Worm (Caenorhabditis elegans): ENCODE data around the gene tsp-6.

The tsp-6 gene

ce11 chrX:2809611-2810010 lies 10.6 kb upstream of the tsp-6 start, which contains the start of gene C14A11.9 (continued):
- TF ChIP-seq ceh-48 (tag; optimal IDR thresholded peaks at IDR 0.05) (peak; percentile 69), hlh-30 (tag; optimal IDR thresholded peaks at IDR 0.05; ENCODE audit: insufficient read depth) (peak; percentile 31), fkh-6 (tag; optimal IDR thresholded peaks at IDR 0.05) (peak; percentile 65), rnt-1 (tag; optimal IDR thresholded peaks at IDR 0.05) (peak; percentile 73), ttx-3 (tag; optimal IDR thresholded peaks at IDR 0.05) (peak; percentile 52), unc-86 (tag; optimal IDR thresholded peaks at IDR 0.05) (peak; percentile 63), ceh-14 (tag; optimal IDR thresholded peaks at IDR 0.05) (peak; percentile 75), ahr-1 (tag; optimal IDR thresholded peaks at IDR 0.05) (peak; percentile 35), nhr-11 (tag; optimal IDR thresholded peaks at IDR 0.05) (no peak), nfya-1 (tag; optimal IDR thresholded peaks at IDR 0.05) (peak; percentile 78), pqm-1 (tag; optimal IDR thresholded peaks at IDR 0.05) (peak; percentile 32), odd-2 (tag; optimal IDR thresholded peaks at IDR 0.05) (no peak), fax-1 (tag; optimal IDR thresholded peaks at IDR 0.05) (peak; percentile 19), ceh-6 (GFP tag; optimal IDR thresholded peaks at IDR 0.05) (peak; percentile 42), syd-9 (tag; optimal IDR thresholded peaks at IDR 0.05) (peak; percentile 62), ceh-19 (GFP tag; optimal IDR thresholded peaks at IDR 0.05) (peak; percentile 59), hlh-15 (tag; optimal IDR thresholded peaks at IDR 0.05) (peak; percentile 55), gmeb-2 (tag; optimal IDR thresholded peaks at IDR 0.05) (peak; percentile 39), eyg-1 (tag; optimal IDR thresholded peaks at IDR 0.05) (no peak), lin-11 (tag; optimal IDR thresholded peaks at IDR 0.05) (peak; percentile 58), ztf-16 (tag; optimal IDR thresholded peaks at IDR 0.05) (peak; percentile 24), T23F11.4 (GFP tag; optimal IDR thresholded peaks at IDR 0.05) (no peak), K09A11.1 (tag; optimal IDR thresholded peaks at IDR 0.05; ENCODE audit: insufficient read depth) (no peak), ets-4 (tag; optimal IDR thresholded peaks at IDR 0.05) (no peak), pat-9 (tag; optimal IDR thresholded peaks at IDR 0.05) (peak; percentile 63), C38D4.7 (GFP tag; optimal IDR thresholded peaks at IDR 0.05) (peak; percentile 56)

- peak; percentile 53 for TF ChIP-seq ceh-48 (tag; optimal IDR thresholded peaks at IDR 0.05)
- no peak for TF ChIP-seq syd-9 (tag; optimal IDR thresholded peaks at IDR 0.05)
- no peak for TF ChIP-seq pros-1 (tag; optimal IDR thresholded peaks at IDR 0.05)
- no peak for TF ChIP-seq hlh-15 (tag; optimal IDR thresholded peaks at IDR 0.05)
Measured at ce11 chrX:2814097-2814720, 6.0 kb upstream of the tsp-6 start, which contains the start of gene C14A11.6. Gene C14A11.6 (minus strand): TSS chrX:2814147.

ce11 chrX:2818899-2819298 lies 1.3 kb upstream of the tsp-6 start:
- TF ChIP-seq sox-4 (tag; optimal IDR thresholded peaks at IDR 0.05) (no peak), che-1 (tag; optimal IDR thresholded peaks at IDR 0.05) (no peak), ceh-48 (tag; optimal IDR thresholded peaks at IDR 0.05) (no peak)

- TF ChIP-seq unc-55 (GFP tag; optimal IDR thresholded peaks at IDR 0.05) = no peak
- TF ChIP-seq ceh-24 (tag; optimal IDR thresholded peaks at IDR 0.05) = no peak
- no peak for TF ChIP-seq ceh-45 (GFP tag; IDR thresholded peaks at IDR 0.05)
- TF ChIP-seq fkh-10 (GFP tag; optimal IDR thresholded peaks at IDR 0.05) = no peak
Measured at ce11 chrX:2819747-2820146, 501 bp upstream of the tsp-6 start.

- TF ChIP-seq ref-2 (tag; optimal IDR thresholded peaks at IDR 0.05) = peak; percentile 6
- no peak for TF ChIP-seq hlh-6 (tag; optimal IDR thresholded peaks at IDR 0.05)
Measured at ce11 chrX:2826337-2826736, 6.1 kb downstream of the tsp-6 start.

Data from whole organism, late embryonic.